Worm (Caenorhabditis elegans): ENCODE measurements around the gene Y24F12A.1.

DNA sequence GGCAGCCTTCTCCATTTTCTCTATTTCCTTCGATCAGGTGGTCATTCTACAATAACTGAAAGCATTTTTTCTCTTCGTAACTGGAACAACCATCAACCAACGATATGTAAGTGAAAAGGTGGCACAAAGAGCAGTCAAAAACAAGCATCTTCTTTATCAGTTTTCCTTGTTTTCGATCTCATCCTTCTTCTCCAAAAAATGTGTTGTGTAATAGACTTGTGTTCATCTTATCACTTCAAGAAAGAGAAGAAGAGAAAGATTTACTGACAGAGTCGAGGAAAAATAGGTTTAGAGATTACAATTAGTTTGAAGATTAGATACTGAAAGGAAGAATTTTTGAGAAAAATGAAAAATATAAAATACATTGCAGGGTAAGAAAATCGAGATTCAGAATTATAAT is 40.3 kb downstream of the Y24F12A.1 start:
- TF ChIP-seq nhr-77 (tag; optimal IDR thresholded peaks at IDR 0.05) = no peak
- TF ChIP-seq ama-1 (optimal IDR thresholded peaks at IDR 0.05) = peak; percentile 14
- TF ChIP-seq lin-39 (tag; optimal IDR thresholded peaks at IDR 0.05) = no peak
- TF ChIP-seq ceh-16 (tag; optimal IDR thresholded peaks at IDR 0.05) = no peak
- TF ChIP-seq ztf-4 (tag; optimal IDR thresholded peaks at IDR 0.05) = no peak
- no peak for TF ChIP-seq unc-62 (GFP tag; optimal IDR thresholded peaks at IDR 0.05)
- TF ChIP-seq zag-1 (tag; optimal IDR thresholded peaks at IDR 0.05) = no peak
- TF ChIP-seq elt-1 (tag; optimal IDR thresholded peaks at IDR 0.05) = no peak
- TF ChIP-seq elt-3 (tag; optimal IDR thresholded peaks at IDR 0.05) = no peak
- TF ChIP-seq fkh-10 (GFP tag; optimal IDR thresholded peaks at IDR 0.05) = no peak
- TF ChIP-seq ceh-82 (tag; optimal IDR thresholded peaks at IDR 0.05) = no peak
- no peak for TF ChIP-seq hmg-11 (tag; optimal IDR thresholded peaks at IDR 0.05)
